Worm (Caenorhabditis elegans): ENCODE results near the gene cul-5.

- TF ChIP-seq him-1 (tag; optimal IDR thresholded peaks at IDR 0.05), result no peak
- TF ChIP-seq W03F9.2 (tag; optimal IDR thresholded peaks at IDR 0.05), result no peak
- no peak for TF ChIP-seq dao-5 (tag; optimal IDR thresholded peaks at IDR 0.05)
These were observed 23.0 kb downstream of the cul-5 start for ce11 chrV:10202340-10202739.

All from whole organism, L4/young adult.